Worm (Caenorhabditis elegans): Measurements from ENCODE around the gene gphr-1.

DNA sequence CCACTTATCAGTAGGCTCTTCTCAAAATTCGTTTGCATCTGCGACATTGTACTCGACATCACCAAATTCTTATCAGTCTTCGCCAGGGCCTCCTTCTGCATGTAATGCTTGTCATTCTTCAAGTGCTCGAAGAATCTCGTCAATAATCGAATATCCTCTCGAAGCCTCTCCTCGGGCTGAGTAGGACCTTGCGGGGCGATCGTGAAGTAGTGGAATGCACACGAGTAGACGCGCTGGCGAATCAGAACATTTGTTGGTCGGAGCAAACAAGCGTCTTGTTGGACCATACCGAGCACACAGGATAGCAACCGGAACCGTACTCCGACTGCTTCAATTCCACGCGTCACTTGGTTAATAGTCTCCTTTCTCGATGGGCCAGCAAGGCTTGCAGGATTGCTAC lies 41.6 kb downstream of the gphr-1 start:
- TF ChIP-seq unc-62 (GFP tag; optimal IDR thresholded peaks at IDR 0.05) (no peak), zag-1 (tag; optimal IDR thresholded peaks at IDR 0.05) (no peak), nhr-23 (tag; optimal IDR thresholded peaks at IDR 0.05) (no peak), R02D3.7 (tag; optimal IDR thresholded peaks at IDR 0.05) (no peak), elt-1 (tag; optimal IDR thresholded peaks at IDR 0.05) (no peak), nhr-12 (tag; optimal IDR thresholded peaks at IDR 0.05) (no peak), nhr-11 (tag; optimal IDR thresholded peaks at IDR 0.05) (no peak)

Measured in whole organism, L2 larva.